Fruit fly (Drosophila melanogaster): ENCODE results near the gene CG33270.

Gene CG33270

dm6 chr3L:11554338-11554737 lies 24.1 kb downstream of the CG33270 start (continued):
- TF ChIP-seq CG10321 (GFP tag; IDR thresholded peaks at IDR 0.05) (0 out of 2 replicates have a peak, but pooled peaks have one; percentile 17), CG43689 (GFP tag; IDR thresholded peaks at IDR 0.05) (0 out of 2 replicates have a peak, but pooled peaks have one; percentile 32), Hand (GFP tag; optimal IDR thresholded peaks at IDR 0.05) (no peak), inv (GFP tag; IDR thresholded peaks at IDR 0.05; ENCODE audit: partially characterized antibody) (no peak), CG32772 (GFP tag; IDR thresholded peaks at IDR 0.05) (peak; percentile 73), tap (tag; optimal IDR thresholded peaks at IDR 0.05) (peak; percentile 78), en (GFP tag; optimal IDR thresholded peaks at IDR 0.05) (peak; percentile 2), vnd (GFP tag; IDR thresholded peaks at IDR 0.05; ENCODE audit: partially characterized antibody) (no peak), Optix (GFP tag; IDR thresholded peaks at IDR 0.05) (peak; percentile 53; the same call in 2 of the 3 replicates), CG8089 (GFP tag; optimal IDR thresholded peaks at IDR 0.05) (peak; percentile 59), HmgZ (tag; optimal IDR thresholded peaks at IDR 0.05) (peak; percentile 25), ind (GFP tag; optimal IDR thresholded peaks at IDR 0.05) (peak; percentile 66), disco-r (GFP tag; optimal IDR thresholded peaks at IDR 0.05) (peak; percentile 68), sqz (GFP tag; optimal IDR thresholded peaks at IDR 0.05) (peak; percentile 69), ATbp (GFP tag; optimal IDR thresholded peaks at IDR 0.05) (peak; percentile 68), CG31365 (tag; optimal IDR thresholded peaks at IDR 0.05) (peak; percentile 4), GATAe (GFP tag; conservative IDR thresholded peaks at IDR 0.05) (no peak), pnt (GFP tag; optimal IDR thresholded peaks at IDR 0.05) (peak; percentile 66), CG5180 (GFP tag; optimal IDR thresholded peaks at IDR 0.05) (peak; percentile 56), HLH3B (GFP tag; IDR thresholded peaks at IDR 0.05) (peak; percentile 69), ab (GFP tag; optimal IDR thresholded peaks at IDR 0.05) (peak; percentile 18), pros (GFP tag; optimal IDR thresholded peaks at IDR 0.05) (peak; percentile 40), ken (GFP tag; IDR thresholded peaks at IDR 0.05) (peak; percentile 80), Hmx (GFP tag; optimal IDR thresholded peaks at IDR 0.05) (peak; percentile 4), crc (GFP tag; optimal IDR thresholded peaks at IDR 0.05) (peak; percentile 37), Dad (GFP tag; optimal IDR thresholded peaks at IDR 0.05) (peak; percentile 67), slbo (GFP tag; IDR thresholded peaks at IDR 0.05) (peak; percentile 66), Xrp1 (GFP tag; IDR thresholded peaks at IDR 0.05) (peak; percentile 97), CG7271 (tag; optimal IDR thresholded peaks at IDR 0.05) (peak; percentile 73), HLH54F (GFP tag; optimal IDR thresholded peaks at IDR 0.05) (peak; percentile 51), CG8281 (tag; optimal IDR thresholded peaks at IDR 0.05) (peak; percentile 42), Tbp (GFP tag; optimal IDR thresholded peaks at IDR 0.05) (no peak), ato (GFP tag; IDR thresholded peaks at IDR 0.05; ENCODE audit: partially characterized antibody) (no peak), wek (GFP tag; optimal IDR thresholded peaks at IDR 0.05) (peak; percentile 38), Chrac-16 (GFP tag; optimal IDR thresholded peaks at IDR 0.05) (peak; percentile 87), trem (tag; optimal IDR thresholded peaks at IDR 0.05) (peak; percentile 93), CG2889 (GFP tag; IDR thresholded peaks at IDR 0.05) (0 out of 3 replicates have a peak, but pooled peaks have one; percentile 21), CG17612 (GFP tag; IDR thresholded peaks at IDR 0.05) (0 out of 2 replicates have a peak, but pooled peaks have one; percentile 7), Nf-YC (tag; optimal IDR thresholded peaks at IDR 0.05) (peak; percentile 18), CG10565 (GFP tag; optimal IDR thresholded peaks at IDR 0.05) (peak; percentile 64), jing (GFP tag; optimal IDR thresholded peaks at IDR 0.05) (peak; percentile 72), CG9727 (GFP tag; optimal IDR thresholded peaks at IDR 0.05) (peak; percentile 95), CG31224 (GFP tag; IDR thresholded peaks at IDR 0.05) (peak; percentile 55; the same call in 1 of the 2 replicates), cwo (GFP tag; optimal IDR thresholded peaks at IDR 0.05) (peak; percentile 1), CG12071 (GFP tag; optimal IDR thresholded peaks at IDR 0.05) (peak; percentile 29), CG4820 (GFP tag; optimal IDR thresholded peaks at IDR 0.05) (peak; percentile 89), gcm (GFP tag; optimal IDR thresholded peaks at IDR 0.05) (peak; percentile 87), CG4404 (GFP tag; IDR thresholded peaks at IDR 0.05) (peak; percentile 90), vfl (GFP tag; optimal IDR thresholded peaks at IDR 0.05) (peak; percentile 33), CG10654 (GFP tag; optimal IDR thresholded peaks at IDR 0.05) (peak; percentile 74), CG11695 (GFP tag; IDR thresholded peaks at IDR 0.05) (peak; percentile 81)

All from whole organism, embryonic.